Fruit fly (Drosophila melanogaster) whole organism, wandering third instar larva: ENCODE results near the gene TfIIA-L.
A peak's percentile ranks its signal among the peaks of the same experiment; 100 is the strongest.

ENCODE experiments used
- Abd-B ChIP-seq: fragments of >200 bp; optimal IDR thresholded peaks from 2 replicates; lab custom pipeline; 2017; ENCODE audit warnings: missing biosample characterization, missing genetic modification characterization
- CG32264 ChIP-seq: fragments of 200-800 bp; sonication (Bioruptor generic); optimal IDR thresholded peaks from 2 replicates; lab custom pipeline; 2016; ENCODE audit warnings: missing biosample characterization, missing genetic modification characterization
- CrebA ChIP-seq: fragments of 200-800 bp; sonication (Bioruptor generic); optimal IDR thresholded peaks from 2 replicates; lab custom pipeline; 2016; ENCODE audit warnings: missing biosample characterization, mild to moderate bottlenecking, missing genetic modification characterization, borderline replicate concordance
- Dfd ChIP-seq: fragments of >200 bp; optimal IDR thresholded peaks from 2 replicates; lab custom pipeline; 2017; ENCODE audit warnings: missing biosample characterization, missing genetic modification characterization
- Dif ChIP-seq: fragments of 200-275, 200-300 bp; sonication (Bioruptor generic); optimal IDR thresholded peaks from 2 replicates; lab custom pipeline; 2018; ENCODE audit warnings: missing biosample characterization, missing genetic modification characterization; ENCODE audit not compliant: partially characterized antibody
- GATAd ChIP-seq: sonication (Bioruptor generic); optimal IDR thresholded peaks from 2 replicates; lab custom pipeline; 2016; ENCODE audit warnings: missing biosample characterization, missing genetic modification characterization
- HLH106 ChIP-seq: fragments of 200-800 bp; optimal IDR thresholded peaks from 3 replicates; lab custom pipeline; 2019; ENCODE audit warnings: missing biosample characterization, mild to moderate bottlenecking, missing genetic modification characterization, moderate library complexity
- Hnf4 ChIP-seq: fragments of 200-800 bp; sonication (Bioruptor generic); optimal IDR thresholded peaks from 2 replicates; lab custom pipeline; 2016; ENCODE audit warnings: missing biosample characterization, mild to moderate bottlenecking, missing genetic modification characterization
- Jra ChIP-seq: sonication (Bioruptor generic); optimal IDR thresholded peaks from 2 replicates; lab custom pipeline; 2016; ENCODE audit warnings: missing biosample characterization, missing genetic modification characterization
- Mio ChIP-seq: sonication (Bioruptor generic); optimal IDR thresholded peaks from 2 replicates; lab custom pipeline; 2016; ENCODE audit warnings: missing biosample characterization, missing genetic modification characterization
- Myc ChIP-seq: fragments of >200 bp; optimal IDR thresholded peaks from 2 replicates; lab custom pipeline; 2017
- N ChIP-seq: fragments of >200 bp; optimal IDR thresholded peaks from 2 replicates; lab custom pipeline; 2018; ENCODE audit warnings: missing biosample characterization, missing external identifiers, missing genetic modification characterization
- OdsH ChIP-seq: fragments of 200-800 bp; sonication (Bioruptor generic); optimal IDR thresholded peaks from 2 replicates; lab custom pipeline; 2016; ENCODE audit warnings: missing biosample characterization, mild to moderate bottlenecking, missing genetic modification characterization
- Rel ChIP-seq, 2 experiments: fragments of 200-800 bp; sonication (Bioruptor generic) in 1 of 2; optimal IDR thresholded peaks; 2 replicates in 1 of 2; 3 replicates in 1 of 2; lab custom pipeline; 2016 to 2019; ENCODE audit warnings: mild to moderate bottlenecking in 2 of 2, missing biosample characterization in 2 of 2, missing genetic modification characterization in 2 of 2, moderate library complexity in 1 of 2
- Sp1 ChIP-seq: fragments of 200-800 bp; sonication (Bioruptor generic); optimal IDR thresholded peaks from 3 replicates; lab custom pipeline; 2019; ENCODE audit warnings: missing biosample characterization, mild to moderate bottlenecking, missing genetic modification characterization, moderate library complexity
- Vsx2 ChIP-seq: fragments of 200-300, 225-300 bp; sonication (Bioruptor generic); optimal IDR thresholded peaks from 2 replicates; lab custom pipeline; 2018; ENCODE audit warnings: missing biosample characterization, missing genetic modification characterization; ENCODE audit not compliant: partially characterized antibody
- br ChIP-seq: fragments of 200-800 bp; sonication (Bioruptor generic); optimal IDR thresholded peaks from 2 replicates; lab custom pipeline; 2016; ENCODE audit warnings: missing biosample characterization, missing genetic modification characterization
- brk ChIP-seq: fragments of 200-800 bp; sonication (Bioruptor generic); optimal IDR thresholded peaks from 2 replicates; lab custom pipeline; 2016; ENCODE audit warnings: missing biosample characterization, mild to moderate bottlenecking, missing genetic modification characterization
- dmrt93B ChIP-seq: fragments of 200-800 bp; sonication (Bioruptor generic); optimal IDR thresholded peaks from 2 replicates; lab custom pipeline; 2018; ENCODE audit warnings: missing biosample characterization, mild to moderate bottlenecking, missing genetic modification characterization
- dsf ChIP-seq: sonication (Bioruptor generic); optimal IDR thresholded peaks from 2 replicates; lab custom pipeline; 2016; ENCODE audit warnings: missing biosample characterization, missing genetic modification characterization, borderline replicate concordance
- ey ChIP-seq: fragments of 200-800 bp; sonication (Bioruptor generic); optimal IDR thresholded peaks from 2 replicates; lab custom pipeline; 2016; ENCODE audit warnings: missing biosample characterization, missing genetic modification characterization
- foxo ChIP-seq, 2 experiments: fragments of 200-800 bp; sonication (Bioruptor generic); optimal IDR thresholded peaks; 2 replicates in 1 of 2; 3 replicates in 1 of 2; lab custom pipeline; 2016 to 2017; ENCODE audit warnings: missing biosample characterization in 2 of 2, missing genetic modification characterization in 2 of 2
- fru ChIP-seq: fragments of 200-800 bp; sonication (Bioruptor generic); optimal IDR thresholded peaks from 3 replicates; lab custom pipeline; 2016; ENCODE audit warnings: missing biosample characterization, mild to moderate bottlenecking, missing genetic modification characterization
- h ChIP-seq: fragments of 200-800 bp; sonication (Bioruptor generic); optimal IDR thresholded peaks from 3 replicates; lab custom pipeline; 2016; ENCODE audit warnings: missing biosample characterization, mild to moderate bottlenecking, missing genetic modification characterization
- jim ChIP-seq: fragments of 175-275, 200-325 bp; sonication (Bioruptor generic); optimal IDR thresholded peaks from 2 replicates; lab custom pipeline; 2016; ENCODE audit warnings: missing biosample characterization, mild to moderate bottlenecking, missing genetic modification characterization
- lola ChIP-seq: fragments of >200 bp; optimal IDR thresholded peaks from 2 replicates; lab custom pipeline; 2017; ENCODE audit warnings: missing biosample characterization, missing genetic modification characterization
- pan ChIP-seq: fragments of >200 bp; optimal IDR thresholded peaks from 2 replicates; lab custom pipeline; 2017
- psq ChIP-seq: fragments of 200-800 bp; sonication (Bioruptor generic); optimal IDR thresholded peaks from 3 replicates; lab custom pipeline; 2017; ENCODE audit warnings: missing biosample characterization, mild to moderate bottlenecking, missing genetic modification characterization, moderate library complexity
- rgr ChIP-seq: fragments of 200-800 bp; sonication (Bioruptor generic); optimal IDR thresholded peaks from 3 replicates; lab custom pipeline; 2016; ENCODE audit warnings: missing biosample characterization, mild to moderate bottlenecking, missing genetic modification characterization
- sage ChIP-seq: fragments of 200-800 bp; sonication (Bioruptor generic); optimal IDR thresholded peaks from 2 replicates; lab custom pipeline; 2016; ENCODE audit warnings: missing biosample characterization, mild to moderate bottlenecking, missing genetic modification characterization
- sv ChIP-seq: fragments of 200-800 bp; sonication (Bioruptor generic); optimal IDR thresholded peaks from 3 replicates; lab custom pipeline; 2016; ENCODE audit warnings: missing biosample characterization, missing genetic modification characterization
- tai ChIP-seq: sonication (Bioruptor generic); optimal IDR thresholded peaks from 2 replicates; lab custom pipeline; 2016; ENCODE audit warnings: missing biosample characterization, missing genetic modification characterization
- usp ChIP-seq: fragments of >200 bp; optimal IDR thresholded peaks from 2 replicates; lab custom pipeline; 2017; ENCODE audit warnings: missing biosample characterization, missing genetic modification characterization
- woc ChIP-seq: sonication (Bioruptor generic); optimal IDR thresholded peaks from 2 replicates; lab custom pipeline; 2016; ENCODE audit warnings: missing biosample characterization, mild to moderate bottlenecking, missing genetic modification characterization

TfIIA-L gene

DNA sequence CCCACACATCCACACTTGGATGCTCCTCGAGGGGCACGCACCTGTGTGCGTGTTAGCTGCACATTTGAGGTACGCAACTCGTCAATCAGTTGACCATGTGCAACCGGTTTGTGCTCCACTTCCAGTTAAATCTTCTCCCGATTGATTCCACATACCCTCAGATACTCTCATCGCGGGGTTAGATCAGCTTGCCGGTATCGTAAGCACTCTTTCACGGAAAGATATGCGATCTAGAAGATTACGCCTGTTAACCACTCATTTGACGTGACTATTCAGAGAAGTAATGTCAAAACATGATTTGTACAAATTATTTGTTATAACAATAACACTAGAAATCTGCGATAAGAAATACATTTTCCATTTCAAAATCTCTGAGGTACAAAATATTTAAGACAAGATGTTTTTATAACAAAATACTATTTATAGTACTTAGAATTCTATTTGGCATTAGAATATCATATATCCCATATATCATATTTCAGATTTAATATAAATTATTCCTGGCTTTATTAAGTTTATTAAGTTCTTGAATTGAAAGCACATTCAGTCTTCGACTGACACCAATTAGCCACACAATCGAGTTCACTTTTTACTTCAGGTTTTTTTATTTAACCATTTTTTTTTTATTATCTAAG, 30.0 kb upstream of the TfIIA-L start:
- TF ChIP-seq Sp1 (GFP tag; lab: Kevin White, UChicago) = no peak
- no peak for TF ChIP-seq tai (GFP tag; lab: Kevin White, UChicago)
- TF ChIP-seq Hnf4 = no peak
- TF ChIP-seq brk (GFP tag; lab: Kevin White, UChicago) = no peak
- TF ChIP-seq Mio = no peak
- no peak for TF ChIP-seq lola (GFP tag; lab: Kevin White, UChicago)
- no peak for TF ChIP-seq N (GFP tag; lab: Kevin White, UChicago)
- no peak for TF ChIP-seq CrebA (GFP tag; lab: Kevin White, UChicago)
- no peak for TF ChIP-seq dsf (GFP tag; lab: Kevin White, UChicago)
- TF ChIP-seq Dif (GFP tag; lab: Kevin White, UChicago) = peak; percentile 37
- TF ChIP-seq Abd-B (GFP tag; lab: Kevin White, UChicago) = no peak
- TF ChIP-seq woc (GFP tag; lab: Kevin White, UChicago) = peak; percentile 77
- TF ChIP-seq pan (lab: Kevin White, UChicago) = no peak
- no peak for TF ChIP-seq sage (GFP tag; lab: Kevin White, UChicago)
- TF ChIP-seq rgr = peak; percentile 8
- TF ChIP-seq Vsx2 (GFP tag; lab: Kevin White, UChicago) = no peak
- TF ChIP-seq OdsH (GFP tag; lab: Kevin White, UChicago) = no peak
- TF ChIP-seq GATAd (GFP tag; lab: Kevin White, UChicago) = no peak
- TF ChIP-seq h (GFP tag; lab: Kevin White, UChicago) = no peak
- no peak for TF ChIP-seq ey (GFP tag; lab: Kevin White, UChicago)
- TF ChIP-seq Dfd (GFP tag; lab: Kevin White, UChicago) = no peak
- TF ChIP-seq Myc (lab: Kevin White, UChicago) = no peak
- no peak for TF ChIP-seq jim
- TF ChIP-seq dmrt93B = no peak
- no peak for TF ChIP-seq sv (GFP tag; lab: Kevin White, UChicago)

DNA sequence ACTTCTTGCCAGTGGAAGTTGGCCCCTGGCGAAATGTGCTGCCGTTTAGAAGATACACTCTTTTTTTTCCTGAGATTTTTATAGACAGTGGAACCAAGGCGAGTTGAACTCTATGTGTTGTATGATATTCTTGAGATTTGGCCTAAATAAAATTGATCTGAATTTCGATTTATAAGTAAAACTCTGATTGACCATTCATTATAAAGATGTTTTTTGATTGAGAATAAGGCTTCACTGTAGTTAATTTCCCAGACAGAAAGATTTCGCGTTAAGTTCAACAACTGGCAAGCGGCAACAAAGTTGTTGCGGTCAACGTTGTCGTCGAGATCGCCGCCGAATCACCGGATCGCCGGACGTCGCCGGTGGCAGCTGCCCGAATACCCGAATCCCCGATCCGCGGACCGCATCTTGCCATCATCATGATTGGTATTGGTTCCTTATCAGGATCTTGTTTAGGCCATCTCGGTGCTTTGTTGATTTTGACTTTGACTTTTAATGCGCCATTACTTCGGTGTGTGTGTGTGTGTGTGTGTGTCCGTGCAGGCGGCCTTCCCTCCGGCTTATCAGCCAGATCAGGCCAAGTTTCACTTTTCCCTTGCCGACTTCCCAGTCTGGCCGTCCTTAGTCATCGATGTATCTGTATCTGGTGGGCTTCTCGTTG, 28.8 kb upstream of the TfIIA-L start:
- TF ChIP-seq brk (GFP tag; lab: Kevin White, UChicago) = no peak
- TF ChIP-seq HLH106 (tag; lab: Kevin White, UChicago) = peak; percentile 50
- no peak for TF ChIP-seq sv (GFP tag; lab: Kevin White, UChicago)
- TF ChIP-seq usp (GFP tag; lab: Kevin White, UChicago) = no peak
- TF ChIP-seq N (GFP tag; lab: Kevin White, UChicago) = no peak
- peak; percentile 55 for TF ChIP-seq fru (GFP tag; lab: Kevin White, UChicago)
- TF ChIP-seq ey (GFP tag; lab: Kevin White, UChicago) = peak; percentile 25
- TF ChIP-seq foxo (GFP tag; optimal IDR thresholded peaks at IDR 0.05; lab: Kevin White, UChicago) = peak in 1 of 2 experiments; percentile 58
- no peak for TF ChIP-seq tai (GFP tag; lab: Kevin White, UChicago)
- peak; percentile 20 for TF ChIP-seq Hnf4
- peak; percentile 75 for TF ChIP-seq woc (GFP tag; lab: Kevin White, UChicago)
- TF ChIP-seq h (GFP tag; lab: Kevin White, UChicago) = peak; percentile 23
- TF ChIP-seq psq (GFP tag; lab: Kevin White, UChicago) = peak; percentile 2
- TF ChIP-seq rgr = peak; percentile 1
- peak; percentile 15 for TF ChIP-seq OdsH (GFP tag; lab: Kevin White, UChicago)
- no peak for TF ChIP-seq Sp1 (GFP tag; lab: Kevin White, UChicago)

DNA sequence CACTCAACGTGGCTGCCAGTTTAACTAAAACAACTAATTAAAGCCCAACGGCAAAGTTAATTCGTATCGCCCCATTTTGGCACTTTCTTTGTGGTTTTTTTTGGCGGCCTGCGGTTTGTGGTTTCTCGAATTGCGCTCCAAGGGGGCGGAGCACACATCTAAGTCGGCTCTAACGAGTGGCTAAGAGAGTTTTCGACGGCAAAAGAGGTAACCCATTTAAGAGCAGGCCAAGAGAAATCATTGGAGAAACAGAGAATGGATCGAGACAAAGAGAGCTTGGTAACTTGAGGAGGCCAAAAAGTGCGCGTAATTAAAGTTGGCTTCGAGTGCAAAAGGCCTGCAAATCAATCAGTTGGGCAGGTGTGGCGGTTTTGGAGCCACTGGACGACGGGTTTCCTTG, 27.9 kb upstream of the TfIIA-L start:
- TF ChIP-seq rgr = no peak
- no peak for TF ChIP-seq Mio
- no peak for TF ChIP-seq Dfd (GFP tag; lab: Kevin White, UChicago)
- no peak for TF ChIP-seq HLH106 (tag; lab: Kevin White, UChicago)
- TF ChIP-seq CrebA (GFP tag; lab: Kevin White, UChicago) = no peak
- no peak for TF ChIP-seq Myc (lab: Kevin White, UChicago)
- TF ChIP-seq Jra (GFP tag; lab: Kevin White, UChicago) = no peak
- TF ChIP-seq Hnf4 = no peak
- TF ChIP-seq woc (GFP tag; lab: Kevin White, UChicago) = no peak
- no peak for TF ChIP-seq Rel (GFP tag; optimal IDR thresholded peaks at IDR 0.05; lab: Kevin White, UChicago)
- TF ChIP-seq Rel (tag; optimal IDR thresholded peaks at IDR 0.05; lab: Kevin White, UChicago) = no peak
- TF ChIP-seq h (GFP tag; lab: Kevin White, UChicago) = no peak
- TF ChIP-seq sage (GFP tag; lab: Kevin White, UChicago) = no peak
- TF ChIP-seq dmrt93B = no peak
- TF ChIP-seq OdsH (GFP tag; lab: Kevin White, UChicago) = no peak
- no peak for TF ChIP-seq br (GFP tag; lab: Kevin White, UChicago)
- TF ChIP-seq CG32264 = no peak
